Worm (Caenorhabditis elegans) whole organism, young adult: Measurements from ENCODE around the gene npp-27.
A peak's percentile ranks its signal among the peaks of the same experiment; 100 is the strongest.

ENCODE experiments used
- B0035.1 ChIP-seq: sonication (generic microtip); optimal IDR thresholded peaks from 2 replicates; lab custom pipeline; 2016; ENCODE audit warnings: missing genetic modification characterization, mild to moderate bottlenecking, missing compliant biosample characterization, missing genotype, missing genetic modification reagents
- F10E7.11 ChIP-seq: sonication (generic microtip); optimal IDR thresholded peaks from 2 replicates; lab custom pipeline; 2017; ENCODE audit warnings: mild to moderate bottlenecking, missing genetic modification characterization, moderate library complexity, missing compliant biosample characterization
- F23B12.7 ChIP-seq: sonication (generic microtip); optimal IDR thresholded peaks from 2 replicates; lab custom pipeline; 2017; ENCODE audit warnings: missing genetic modification characterization, mild to moderate bottlenecking, missing compliant biosample characterization, antibody characterized with exemption, moderate library complexity; ENCODE audit not compliant: insufficient read depth
- F37B4.10 ChIP-seq: fragments of 200-800 bp; sonication (Bioruptor generic); IDR thresholded peaks from 2 replicates; pipeline ENCODE4 v1.3.6; 2022; ENCODE audit warnings: missing genetic modification characterization, missing compliant biosample characterization
- F55B11.4 ChIP-seq: sonication (generic microtip); optimal IDR thresholded peaks from 2 replicates; lab custom pipeline; 2016; ENCODE audit warnings: missing compliant biosample characterization, missing genetic modification characterization, borderline replicate concordance; ENCODE audit not compliant: insufficient read depth
- T07F8.4 ChIP-seq: sonication (generic microtip); optimal IDR thresholded peaks from 2 replicates; lab custom pipeline; 2016; ENCODE audit warnings: mild to moderate bottlenecking, missing genetic modification characterization, moderate library complexity, missing compliant biosample characterization
- T26A5.8 ChIP-seq: sonication (generic microtip); optimal IDR thresholded peaks from 2 replicates; lab custom pipeline; 2016; ENCODE audit warnings: missing genetic modification characterization, missing compliant biosample characterization
- Y53G8AR.9 ChIP-seq: fragments of 200-800 bp; sonication (Bioruptor generic); conservative IDR thresholded peaks from 2 replicates; pipeline ENCODE4 v1.3.6; 2022; ENCODE audit warnings: missing genetic modification reagents, missing genetic modification characterization, missing compliant biosample characterization
- Y56A3A.18 ChIP-seq: fragments of 200-800 bp; sonication (Bioruptor generic); IDR thresholded peaks from 2 replicates; pipeline ENCODE4 v1.3.6; 2022; ENCODE audit warnings: missing genetic modification reagents, missing genetic modification characterization, missing compliant biosample characterization
- Y67H2A.10 ChIP-seq: fragments of 200-800 bp; sonication (Bioruptor generic); conservative IDR thresholded peaks from 2 replicates; pipeline ENCODE4 v1.3.6; 2022; ENCODE audit warnings: missing genetic modification reagents, missing genetic modification characterization, missing compliant biosample characterization
- akir-1 ChIP-seq: fragments of 200-800 bp; sonication (Bioruptor generic); optimal IDR thresholded peaks from 2 replicates; lab custom pipeline; 2018; ENCODE audit warnings: mild to moderate bottlenecking, missing genetic modification characterization, moderate library complexity, missing compliant biosample characterization
- ama-1 ChIP-seq, 3 experiments: fragments of 150-350 bp in 1 of 3; sonication (generic microtip) in 2 of 3; optimal IDR thresholded peaks; 2 replicates each; lab custom pipeline; 2014 to 2018; ENCODE audit warnings: missing biosample characterization in 2 of 3, missing genetic modification characterization in 2 of 3, missing genetic modification reagents in 2 of 3
- atf-7 ChIP-seq: sonication (generic microtip); optimal IDR thresholded peaks from 2 replicates; lab custom pipeline; 2017; ENCODE audit warnings: mild to moderate bottlenecking, missing genetic modification characterization, missing compliant biosample characterization
- bed-1 ChIP-seq: fragments of 200-800 bp; sonication (Bioruptor generic); IDR thresholded peaks from 2 replicates; pipeline ENCODE4 v1.3.6; 2022; ENCODE audit warnings: missing genetic modification reagents, missing genetic modification characterization, missing compliant biosample characterization
- ccch-3 ChIP-seq: fragments of 200-800 bp; sonication (Bioruptor generic); optimal IDR thresholded peaks from 2 replicates; lab custom pipeline; 2018; ENCODE audit warnings: mild to moderate bottlenecking, missing genetic modification characterization, missing compliant biosample characterization
- egrh-3 ChIP-seq: fragments of 200-800 bp; sonication (Bioruptor generic); IDR thresholded peaks from 2 replicates; pipeline ENCODE4 v1.3.6; 2022; ENCODE audit warnings: missing genetic modification reagents, missing genetic modification characterization, missing compliant biosample characterization
- ekl-4 ChIP-seq: fragments of 200-800 bp; sonication (Bioruptor generic); IDR thresholded peaks from 2 replicates; pipeline ENCODE4 v1.3.6; 2022; ENCODE audit warnings: missing genetic modification reagents, missing genetic modification characterization, missing compliant biosample characterization
- ets-4 ChIP-seq: fragments of 200-800 bp; sonication (Bioruptor generic); optimal IDR thresholded peaks from 2 replicates; lab custom pipeline; 2018; ENCODE audit warnings: mild to moderate bottlenecking, missing genetic modification characterization, missing compliant biosample characterization
- fkh-3 ChIP-seq: sonication (generic microtip); optimal IDR thresholded peaks from 2 replicates; lab custom pipeline; 2016; ENCODE audit warnings: mild to moderate bottlenecking, missing genetic modification characterization, missing compliant biosample characterization
- hlh-26 ChIP-seq: fragments of 200-800 bp; sonication (Bioruptor generic); conservative IDR thresholded peaks from 2 replicates; pipeline ENCODE4 v1.3.6; 2022; ENCODE audit warnings: missing genetic modification reagents, missing genetic modification characterization, missing compliant biosample characterization
- hmg-1.2 ChIP-seq: fragments of 200-800 bp; sonication (Bioruptor generic); IDR thresholded peaks from 2 replicates; pipeline ENCODE4 v1.3.6; 2022; ENCODE audit warnings: missing genetic modification reagents, missing genetic modification characterization, missing compliant biosample characterization
- hsf-1 ChIP-seq: fragments of 200-800 bp; sonication (Bioruptor generic); IDR thresholded peaks from 2 replicates; pipeline ENCODE4 v1.3.6; 2022; ENCODE audit warnings: missing genetic modification reagents, missing genetic modification characterization, missing compliant biosample characterization
- lag-1 ChIP-seq: fragments of 200-800 bp; sonication (Bioruptor generic); IDR thresholded peaks from 2 replicates; pipeline ENCODE4 v1.3.6; 2022; ENCODE audit warnings: missing genetic modification reagents, missing genetic modification characterization, missing compliant biosample characterization
- let-526 ChIP-seq: fragments of 200-800 bp; sonication (Bioruptor generic); IDR thresholded peaks from 2 replicates; pipeline ENCODE4 v1.3.6; 2022; ENCODE audit warnings: missing genetic modification reagents, missing genetic modification characterization, missing compliant biosample characterization
- lin-26 ChIP-seq: fragments of 200-800 bp; sonication (Bioruptor generic); IDR thresholded peaks from 2 replicates; pipeline ENCODE4 v1.3.6; 2022; ENCODE audit warnings: missing genetic modification reagents, missing genetic modification characterization, missing compliant biosample characterization
- lin-35 ChIP-seq, 3 experiments: fragments of 150-350 bp in 2 of 3; sonication (generic microtip) in 1 of 3; optimal IDR thresholded peaks; 2 replicates each; lab custom pipeline; 2014 to 2018; ENCODE audit warnings: missing biosample characterization in 3 of 3, missing genetic modification characterization in 3 of 3, missing genetic modification reagents in 3 of 3
- lin-40 ChIP-seq: sonication (generic microtip); optimal IDR thresholded peaks from 2 replicates; lab custom pipeline; 2016; ENCODE audit warnings: missing genetic modification characterization, mild to moderate bottlenecking, missing compliant biosample characterization, missing genotype, missing genetic modification reagents
- lsl-1 ChIP-seq: fragments of 200-800 bp; sonication (Bioruptor generic); optimal IDR thresholded peaks from 2 replicates; lab custom pipeline; 2018; ENCODE audit warnings: mild to moderate bottlenecking, missing genetic modification characterization, moderate library complexity, missing compliant biosample characterization
- madf-8 ChIP-seq: fragments of 200-800 bp; sonication (Bioruptor generic); conservative IDR thresholded peaks from 2 replicates; pipeline ENCODE4 v1.3.6; 2022; ENCODE audit warnings: missing genetic modification reagents, missing genetic modification characterization, missing compliant biosample characterization
- mes-4 ChIP-seq: sonication (generic microtip); optimal IDR thresholded peaks from 2 replicates; lab custom pipeline; 2016; ENCODE audit warnings: missing genotype, missing genetic modification characterization, missing compliant biosample characterization
- mxl-1 ChIP-seq: sonication (generic microtip); optimal IDR thresholded peaks from 2 replicates; lab custom pipeline; 2016; ENCODE audit warnings: missing genetic modification characterization, missing compliant biosample characterization
- nhr-120 ChIP-seq: fragments of 200-800 bp; sonication (Bioruptor generic); IDR thresholded peaks from 2 replicates; pipeline ENCODE4 v1.3.6; 2022; ENCODE audit warnings: missing genetic modification characterization, missing compliant biosample characterization
- nhr-27 ChIP-seq: fragments of 200-800 bp; sonication (Bioruptor generic); optimal IDR thresholded peaks from 2 replicates; lab custom pipeline; 2018; ENCODE audit warnings: mild to moderate bottlenecking, missing genetic modification characterization, moderate library complexity, missing compliant biosample characterization
- rcor-1 ChIP-seq: fragments of 200-800 bp; sonication (Bioruptor generic); IDR thresholded peaks from 2 replicates; pipeline ENCODE4 v1.3.6; 2022; ENCODE audit warnings: missing genetic modification reagents, missing genetic modification characterization, missing compliant biosample characterization
- rec-8 ChIP-seq, 2 experiments: sonication (generic microtip); optimal IDR thresholded peaks; 2 replicates each; lab custom pipeline; 2016; ENCODE audit warnings: mild to moderate bottlenecking in 2 of 2, missing genetic modification characterization in 2 of 2, missing genetic modification reagents in 2 of 2, missing genotype in 2 of 2, missing biosample characterization in 1 of 2, missing compliant biosample characterization in 1 of 2, moderate library complexity in 1 of 2
- repo-1 ChIP-seq: sonication (generic microtip); optimal IDR thresholded peaks from 2 replicates; lab custom pipeline; 2017; ENCODE audit warnings: mild to moderate bottlenecking, missing genetic modification characterization, missing compliant biosample characterization
- sea-2 ChIP-seq: fragments of 200-800 bp; sonication (Bioruptor generic); IDR thresholded peaks from 2 replicates; pipeline ENCODE4 v1.3.6; 2022; ENCODE audit warnings: missing genetic modification characterization, missing compliant biosample characterization
- snpc-3.4 ChIP-seq: sonication (generic microtip); optimal IDR thresholded peaks from 2 replicates; lab custom pipeline; 2017; ENCODE audit warnings: missing genetic modification characterization, mild to moderate bottlenecking, missing compliant biosample characterization, antibody characterized with exemption, moderate library complexity, missing genotype, missing genetic modification reagents
- tbp1 ChIP-seq: fragments of 200-800 bp; sonication (Bioruptor generic); optimal IDR thresholded peaks from 2 replicates; lab custom pipeline; 2018; ENCODE audit warnings: mild to moderate bottlenecking, missing genetic modification characterization, missing compliant biosample characterization
- xnd-1 ChIP-seq: sonication (generic microtip); optimal IDR thresholded peaks from 2 replicates; lab custom pipeline; 2016; ENCODE audit warnings: missing genotype, missing genetic modification reagents, missing genetic modification characterization, missing compliant biosample characterization
- zim-3 ChIP-seq: sonication (generic microtip); optimal IDR thresholded peaks from 2 replicates; lab custom pipeline; 2017; ENCODE audit warnings: mild to moderate bottlenecking, missing genetic modification characterization, moderate library complexity, missing compliant biosample characterization
- ztf-25 ChIP-seq: fragments of 200-800 bp; sonication (Bioruptor generic); IDR thresholded peaks from 2 replicates; pipeline ENCODE4 v1.3.6; 2022; ENCODE audit warnings: missing genetic modification reagents, missing genetic modification characterization, missing compliant biosample characterization
- ztf-3 ChIP-seq: fragments of 200-800 bp; sonication (Bioruptor generic); optimal IDR thresholded peaks from 2 replicates; lab custom pipeline; 2018; ENCODE audit warnings: mild to moderate bottlenecking, missing genetic modification characterization, missing compliant biosample characterization

npp-27 gene

DNA sequence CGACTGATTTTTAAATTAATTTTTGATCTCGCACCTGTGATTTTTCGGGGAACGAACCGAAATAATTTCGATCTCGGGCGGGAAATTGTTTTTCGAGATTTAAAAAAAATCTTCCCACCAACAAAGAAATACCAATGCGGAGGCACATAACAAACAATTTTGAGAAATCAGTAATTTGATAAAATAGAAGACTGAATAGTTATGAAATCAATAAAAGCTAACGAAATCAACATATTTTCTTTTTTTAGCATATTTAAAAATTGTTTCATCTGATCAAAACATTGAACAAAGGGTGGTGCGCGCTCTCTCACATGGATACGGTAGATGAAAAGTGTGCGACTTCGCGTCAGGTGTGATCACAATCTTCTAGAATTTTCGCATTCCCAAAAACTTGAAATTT lies 48.0 kb upstream of the npp-27 start (continued):
- TF ChIP-seq lin-35 (GFP tag; optimal IDR thresholded peaks at IDR 0.05; lab: Kevin White, UChicago) (no peak), repo-1 (no peak), zim-3 (tag; lab: Kevin White, UChicago) (no peak), lin-26 (GFP tag; lab: Robert Waterston, UW) (no peak), madf-8 (peak; percentile 76), lin-40 (tag; lab: Kevin White, UChicago) (no peak), hlh-26 (no peak), F55B11.4 (tag; lab: Kevin White, UChicago) (no peak), xnd-1 (peak; percentile 71), ccch-3 (GFP tag; lab: Kevin White, UChicago) (no peak), F23B12.7 (tag; lab: Kevin White, UChicago) (no peak), fkh-3 (tag; lab: Kevin White, UChicago) (no peak), ets-4 (GFP tag; lab: Kevin White, UChicago) (no peak), T26A5.8 (tag; lab: Kevin White, UChicago) (no peak), atf-7 (no peak), mes-4 (tag; lab: Kevin White, UChicago) (no peak), tbp1 (GFP tag; lab: Kevin White, UChicago) (peak; percentile 43), nhr-27 (tag; lab: Kevin White, UChicago) (no peak), Y67H2A.10 (GFP tag; lab: Robert Waterston, UW) (no peak), egrh-3 (GFP tag; lab: Robert Waterston, UW) (no peak), bed-1 (GFP tag; lab: Robert Waterston, UW) (no peak), ztf-25 (GFP tag; lab: Robert Waterston, UW) (no peak), nhr-120 (GFP tag; lab: Robert Waterston, UW) (no peak), hmg-1.2 (GFP tag; lab: Robert Waterston, UW) (peak; percentile 24; the same call in 1 of the 2 replicates), snpc-3.4 (tag; lab: Kevin White, UChicago) (peak; percentile 81), lag-1 (GFP tag; lab: Robert Waterston, UW) (no peak), ztf-3 (GFP tag; lab: Kevin White, UChicago) (no peak), F10E7.11 (tag; lab: Kevin White, UChicago) (no peak), rcor-1 (no peak), sea-2 (GFP tag; lab: Robert Waterston, UW) (no peak), ekl-4 (0 out of 2 replicates have a peak, but pooled peaks have one; percentile 13), F37B4.10 (GFP tag; lab: Robert Waterston, UW) (no peak), Y53G8AR.9 (no peak), B0035.1 (no peak), let-526 (GFP tag; lab: Robert Waterston, UW) (no peak), hsf-1 (peak; percentile 97), T07F8.4 (tag; lab: Kevin White, UChicago) (no peak), akir-1 (GFP tag; lab: Kevin White, UChicago) (no peak), lsl-1 (GFP tag; lab: Kevin White, UChicago) (peak; percentile 92), rec-8 (tag; optimal IDR thresholded peaks at IDR 0.05; lab: Kevin White, UChicago) (no peak), ama-1 (optimal IDR thresholded peaks at IDR 0.05; lab: Kevin White, UChicago) (no peak), ama-1 (GFP tag; optimal IDR thresholded peaks at IDR 0.05; lab: Kevin White, UChicago) (no peak), mxl-1 (tag; lab: Kevin White, UChicago) (no peak), Y56A3A.18 (no peak)
